Worm (Caenorhabditis elegans): ENCODE results near the gene Y49F6B.12.

Y49F6B.12 gene

DNA sequence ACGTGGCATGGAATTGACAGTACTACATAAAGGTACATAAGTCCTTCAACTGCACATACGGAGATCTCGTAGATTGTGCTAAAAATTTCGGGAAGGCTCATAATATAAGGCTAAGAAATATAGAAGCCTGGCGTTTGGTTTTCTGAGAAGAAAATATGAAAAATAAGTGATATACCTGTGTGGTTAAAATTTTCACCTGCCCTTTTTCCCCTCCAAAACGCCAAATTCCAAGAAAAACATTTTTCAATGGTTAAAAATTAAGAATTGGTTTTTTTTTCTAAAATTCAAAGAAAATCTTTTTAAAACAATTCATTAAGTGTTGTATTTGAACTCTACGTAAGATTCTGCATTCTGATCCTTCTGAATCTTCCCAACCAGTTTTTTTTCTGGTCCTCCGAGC is 42.4 kb upstream of the Y49F6B.12 start, which contains the start of gene srz-5:
Gene srz-5 (minus strand): TSS at position 101 of the 400 bp plus-strand sequence.
- TF ChIP-seq ceh-6 (GFP tag; optimal IDR thresholded peaks at IDR 0.05) = no peak
- no peak for TF ChIP-seq sox-4 (tag; optimal IDR thresholded peaks at IDR 0.05)
- TF ChIP-seq elt-2 (tag; optimal IDR thresholded peaks at IDR 0.05) = no peak
- no peak for TF ChIP-seq zip-5 (tag; optimal IDR thresholded peaks at IDR 0.05)
- no peak for TF ChIP-seq nfya-1 (tag; optimal IDR thresholded peaks at IDR 0.05)
- TF ChIP-seq C38D4.7 (GFP tag; optimal IDR thresholded peaks at IDR 0.05) = no peak
- TF ChIP-seq lim-6 (tag; optimal IDR thresholded peaks at IDR 0.05) = no peak
- no peak for TF ChIP-seq unc-42 (tag; optimal IDR thresholded peaks at IDR 0.05)
- no peak for TF ChIP-seq ceh-22 (tag; optimal IDR thresholded peaks at IDR 0.05)
- TF ChIP-seq ama-1 (optimal IDR thresholded peaks at IDR 0.05) = no peak
- no peak for TF ChIP-seq pha-2 (tag; optimal IDR thresholded peaks at IDR 0.05)
- no peak for TF ChIP-seq pqm-1 (tag; optimal IDR thresholded peaks at IDR 0.05)
- no peak for TF ChIP-seq ceh-24 (tag; optimal IDR thresholded peaks at IDR 0.05)
- TF ChIP-seq ceh-48 (tag; optimal IDR thresholded peaks at IDR 0.05) = no peak
- no peak for TF ChIP-seq ztf-16 (tag; optimal IDR thresholded peaks at IDR 0.05)
- no peak for TF ChIP-seq C08G9.2 (tag; optimal IDR thresholded peaks at IDR 0.05)
- TF ChIP-seq tbx-2 (tag; optimal IDR thresholded peaks at IDR 0.05) = no peak
- no peak for TF ChIP-seq pros-1 (tag; optimal IDR thresholded peaks at IDR 0.05)

DNA sequence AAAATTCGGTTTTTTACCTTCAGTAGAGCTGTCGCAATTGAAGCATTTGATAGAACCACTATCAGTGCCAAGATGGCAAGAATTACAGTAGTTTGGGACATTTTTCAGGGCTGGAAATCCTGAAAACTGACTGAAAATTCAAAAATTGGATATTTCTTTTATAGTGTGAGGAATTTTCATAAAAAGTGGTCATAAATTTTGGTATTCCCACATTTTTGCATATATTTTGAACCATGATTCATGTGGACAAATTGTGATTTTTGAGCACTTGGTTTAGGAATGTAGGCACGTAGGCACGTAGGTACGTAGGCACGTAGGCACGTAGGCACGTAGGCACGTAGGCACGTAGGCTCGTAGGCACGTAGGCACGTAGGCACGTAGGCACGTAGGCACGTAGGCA is 40.0 kb upstream of the Y49F6B.12 start, which contains the start of gene Y49F6B.19:
Gene Y49F6B.19 (minus strand): TSS at position 101 of the 400 bp plus-strand sequence.
- TF ChIP-seq mec-3 (tag; optimal IDR thresholded peaks at IDR 0.05; ENCODE audit: borderline replicate concordance) (no peak), ets-4 (tag; optimal IDR thresholded peaks at IDR 0.05) (no peak), tbx-2 (tag; optimal IDR thresholded peaks at IDR 0.05) (no peak), pros-1 (tag; optimal IDR thresholded peaks at IDR 0.05) (no peak), che-1 (tag; optimal IDR thresholded peaks at IDR 0.05) (no peak), zip-5 (tag; optimal IDR thresholded peaks at IDR 0.05) (no peak)

DNA sequence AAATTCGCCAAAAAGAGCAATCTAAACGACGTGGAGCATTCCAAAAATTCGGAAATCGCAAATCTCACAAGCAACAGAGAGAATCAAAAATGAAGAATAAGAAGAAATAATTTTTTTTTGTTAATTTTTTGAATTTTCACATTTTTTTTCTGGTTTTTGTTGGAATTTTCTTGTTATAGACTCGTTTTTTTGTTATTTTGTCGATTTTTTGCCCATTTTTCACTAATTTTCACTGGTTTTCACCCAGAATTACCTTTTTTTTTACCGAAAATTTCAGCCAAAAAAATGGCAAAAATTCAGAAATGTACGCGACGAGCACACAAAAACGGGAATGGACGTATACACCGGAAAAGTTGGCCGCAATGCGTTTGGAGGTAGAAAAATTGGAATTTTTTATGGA is 32.5 kb upstream of the Y49F6B.12 start, which contains the start of gene cyh-1:
Gene cyh-1 (plus strand): TSS at position 301 of the 400 bp plus-strand sequence.
- TF ChIP-seq mec-3 (tag; optimal IDR thresholded peaks at IDR 0.05; ENCODE audit: borderline replicate concordance) = no peak

DNA sequence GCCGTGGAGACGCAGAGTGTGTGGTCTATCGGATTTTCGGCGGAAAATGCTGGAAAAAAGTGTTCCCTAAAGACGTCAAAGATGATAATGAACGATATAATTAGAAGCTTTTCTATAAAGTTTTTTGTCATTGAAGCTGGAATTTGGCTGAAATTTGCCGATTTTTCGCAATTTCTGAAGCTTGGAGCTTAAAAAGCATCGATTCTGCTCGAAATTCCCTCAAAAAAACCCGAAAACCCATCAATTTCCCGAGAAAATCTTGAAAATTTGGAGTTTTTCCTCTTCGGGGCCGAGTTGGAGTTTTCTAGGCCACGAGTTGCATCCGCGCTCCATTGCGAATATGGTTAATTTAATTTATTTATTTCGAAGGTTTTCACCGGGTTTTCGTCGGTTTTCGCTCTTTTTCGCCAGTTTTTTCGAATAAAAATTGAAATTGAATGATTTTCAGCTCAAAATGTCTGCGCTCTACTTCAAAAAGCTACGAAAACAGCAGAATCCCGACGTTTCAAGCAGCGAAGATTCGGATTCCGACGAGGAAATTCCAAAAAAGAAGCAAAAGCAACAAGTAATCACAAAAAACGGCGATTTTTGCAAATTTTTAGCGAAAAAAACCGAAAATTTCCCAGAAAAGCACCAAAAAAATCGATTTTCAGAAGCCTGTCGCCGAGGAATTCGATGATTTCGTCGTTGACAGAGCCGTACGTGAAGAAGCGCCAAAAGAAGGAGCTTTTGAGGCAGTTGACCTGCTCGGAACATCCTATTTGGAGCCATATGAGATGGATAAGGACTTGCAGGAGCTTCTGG is 30.5 kb upstream of the Y49F6B.12 start, which contains the start of the genes col-71 and Y49F6B.2:
Gene col-71 (minus strand): TSS at position 51 of the 804 bp plus-strand sequence.
Gene Y49F6B.2 (plus strand): TSS at position 449 of the 804 bp plus-strand sequence.
- TF ChIP-seq sdc-2 (tag; optimal IDR thresholded peaks at IDR 0.05) (no peak), tbx-2 (tag; optimal IDR thresholded peaks at IDR 0.05) (peak; percentile 83), tbx-7 (tag; optimal IDR thresholded peaks at IDR 0.05) (peak; percentile 84), npax-4 (tag; optimal IDR thresholded peaks at IDR 0.05) (no peak), elt-2 (tag; optimal IDR thresholded peaks at IDR 0.05) (peak; percentile 67), pha-4 (tag; optimal IDR thresholded peaks at IDR 0.05) (no peak), C38D4.7 (GFP tag; optimal IDR thresholded peaks at IDR 0.05) (no peak), hlh-6 (tag; optimal IDR thresholded peaks at IDR 0.05) (no peak), elt-4 (tag; optimal IDR thresholded peaks at IDR 0.05) (no peak), nhr-232 (tag; optimal IDR thresholded peaks at IDR 0.05) (no peak), ets-4 (tag; optimal IDR thresholded peaks at IDR 0.05) (peak; percentile 88), rnt-1 (tag; optimal IDR thresholded peaks at IDR 0.05) (peak; percentile 73), hlh-8 (tag; optimal IDR thresholded peaks at IDR 0.05) (peak; percentile 60), madf-2 (tag; optimal IDR thresholded peaks at IDR 0.05) (no peak), ttx-3 (tag; optimal IDR thresholded peaks at IDR 0.05) (peak; percentile 49), ceh-6 (GFP tag; optimal IDR thresholded peaks at IDR 0.05) (no peak), hlh-30 (tag; optimal IDR thresholded peaks at IDR 0.05; ENCODE audit: insufficient read depth) (no peak), odd-2 (tag; optimal IDR thresholded peaks at IDR 0.05) (no peak), ceh-30 (tag; optimal IDR thresholded peaks at IDR 0.05) (peak; percentile 53), hlh-15 (tag; optimal IDR thresholded peaks at IDR 0.05) (peak; percentile 1), mec-3 (tag; optimal IDR thresholded peaks at IDR 0.05; ENCODE audit: borderline replicate concordance) (peak; percentile 86), pha-2 (tag; optimal IDR thresholded peaks at IDR 0.05) (no peak), ceh-22 (tag; optimal IDR thresholded peaks at IDR 0.05) (no peak), ahr-1 (tag; optimal IDR thresholded peaks at IDR 0.05) (peak; percentile 58), ceh-9 (tag; optimal IDR thresholded peaks at IDR 0.05) (no peak), ceh-2 (tag; optimal IDR thresholded peaks at IDR 0.05) (peak; percentile 86), unc-3 (GFP tag; conservative IDR thresholded peaks at IDR 0.05) (no peak), unc-3 (tag; optimal IDR thresholded peaks at IDR 0.05) (peak; percentile 31), ceh-34 (tag; optimal IDR thresholded peaks at IDR 0.05) (peak; percentile 24), ceh-31 (tag; optimal IDR thresholded peaks at IDR 0.05) (peak; percentile 96), unc-42 (tag; optimal IDR thresholded peaks at IDR 0.05) (peak; percentile 100), sox-4 (tag; optimal IDR thresholded peaks at IDR 0.05) (no peak), lin-11 (tag; optimal IDR thresholded peaks at IDR 0.05) (no peak)
